Fruit fly (Drosophila melanogaster) whole organism, prepupa: Measurements from ENCODE around the gene f.
A peak's percentile ranks its signal among the peaks of the same experiment; 100 is the strongest.

Experiments used
- CG11294 ChIP-seq: fragments of 200-800 bp; sonication (Bioruptor generic); IDR thresholded peaks from 2 replicates; pipeline ENCODE4 v1.3.6; 2022; ENCODE audit warnings: missing biosample characterization, missing genetic modification characterization
- CG8632 ChIP-seq: fragments of 200-800 bp; sonication (Bioruptor generic); optimal IDR thresholded peaks from 3 replicates; lab custom pipeline; 2016; ENCODE audit warnings: missing biosample characterization, missing genetic modification characterization
- Ets96B ChIP-seq: fragments of 200-800 bp; optimal IDR thresholded peaks from 2 replicates; lab custom pipeline; 2019; ENCODE audit warnings: missing biosample characterization, mild to moderate bottlenecking, missing genetic modification characterization, moderate library complexity
- Sox14 ChIP-seq: fragments of 200-800 bp; sonication (Bioruptor generic); optimal IDR thresholded peaks from 3 replicates; lab custom pipeline; 2016; ENCODE audit warnings: missing biosample characterization, missing genetic modification characterization
- cyc ChIP-seq: fragments of 200-800 bp; sonication (Bioruptor generic); optimal IDR thresholded peaks from 3 replicates; lab custom pipeline; 2016; ENCODE audit warnings: missing biosample characterization, missing genetic modification characterization
- fd59A ChIP-seq: fragments of 200-800 bp; sonication (Bioruptor generic); optimal IDR thresholded peaks from 2 replicates; lab custom pipeline; 2017; ENCODE audit warnings: missing biosample characterization, mild to moderate bottlenecking, missing genetic modification characterization, missing genetic modification reagents
- fd85E ChIP-seq: fragments of 200-800 bp; sonication (Bioruptor generic); optimal IDR thresholded peaks from 3 replicates; lab custom pipeline; 2016; ENCODE audit warnings: missing biosample characterization, missing genetic modification characterization
- topi ChIP-seq: fragments of 200-800 bp; sonication (Bioruptor generic); optimal IDR thresholded peaks from 3 replicates; lab custom pipeline; 2016; ENCODE audit warnings: missing biosample characterization, missing genetic modification characterization

- TF ChIP-seq CG11294 (GFP tag; lab: Robert Waterston, UW) (no peak), CG8632 (GFP tag; lab: Kevin White, UChicago) (no peak), cyc (GFP tag; lab: Kevin White, UChicago) (no peak), topi (GFP tag; lab: Kevin White, UChicago) (no peak), Sox14 (no peak), fd85E (GFP tag; lab: Kevin White, UChicago) (no peak), Ets96B (tag; lab: Kevin White, UChicago) (peak; percentile 34), fd59A (GFP tag; lab: Kevin White, UChicago) (no peak)
These were observed 97.4 kb downstream of the f start for dm6 chrX:17329933-17330674.
